Fruit fly (Drosophila melanogaster) whole organism, wandering third instar larva: ENCODE measurements around the gene jvl.

Source experiments
- Dif ChIP-seq: fragments of 200-275, 200-300 bp; sonication (Bioruptor generic); optimal IDR thresholded peaks from 2 replicates; lab custom pipeline; 2018; ENCODE audit warnings: missing biosample characterization, missing genetic modification characterization; ENCODE audit not compliant: partially characterized antibody
- N ChIP-seq: fragments of >200 bp; optimal IDR thresholded peaks from 2 replicates; lab custom pipeline; 2018; ENCODE audit warnings: missing biosample characterization, missing external identifiers, missing genetic modification characterization
- foxo ChIP-seq, 2 experiments: fragments of 200-800 bp; sonication (Bioruptor generic); optimal IDR thresholded peaks; 2 replicates in 1 of 2; 3 replicates in 1 of 2; lab custom pipeline; 2016 to 2017; ENCODE audit warnings: missing biosample characterization in 2 of 2, missing genetic modification characterization in 2 of 2
- fru ChIP-seq: fragments of 200-800 bp; sonication (Bioruptor generic); optimal IDR thresholded peaks from 3 replicates; lab custom pipeline; 2016; ENCODE audit warnings: missing biosample characterization, mild to moderate bottlenecking, missing genetic modification characterization
- lola ChIP-seq: fragments of >200 bp; optimal IDR thresholded peaks from 2 replicates; lab custom pipeline; 2017; ENCODE audit warnings: missing biosample characterization, missing genetic modification characterization

dm6 chr3R:14716188-14717075 lies 24.9 kb upstream of the jvl start:
- TF ChIP-seq foxo (GFP tag; optimal IDR thresholded peaks at IDR 0.05; lab: Kevin White, UChicago), result peak in 1 of 2 experiments; percentile 31
- no peak for TF ChIP-seq lola
- peak; percentile 61 for TF ChIP-seq fru (GFP tag; lab: Kevin White, UChicago)
- no peak for TF ChIP-seq Dif (GFP tag; lab: Kevin White, UChicago)
- TF ChIP-seq N (GFP tag; lab: Kevin White, UChicago), result no peak
